Worm (Caenorhabditis elegans): ENCODE measurements around the gene C49A9.3.

ce11 chrIV:6259732-6260131 is 37.8 kb downstream of the C49A9.3 start, which contains the start of gene nlp-16:
- TF ChIP-seq zag-1 (tag; optimal IDR thresholded peaks at IDR 0.05) (no peak), hif-1 (tag; optimal IDR thresholded peaks at IDR 0.05) (no peak), lsy-2 (tag; optimal IDR thresholded peaks at IDR 0.05) (no peak), mdt-29 (GFP tag; IDR thresholded peaks at IDR 0.05) (no peak)
